Fruit fly (Drosophila melanogaster) whole organism, embryonic: Measurements from ENCODE around the gene CG34134.

Source experiments
- ATbp ChIP-seq: fragments of 200-800 bp; sonication (Bioruptor generic); optimal IDR thresholded peaks from 2 replicates; lab custom pipeline; 2017; ENCODE audit warnings: missing biosample characterization, mild to moderate bottlenecking, missing genetic modification characterization, missing genetic modification reagents
- Antp ChIP-seq: fragments of 200-800 bp; sonication (Bioruptor generic); optimal IDR thresholded peaks from 3 replicates; lab custom pipeline; 2016; ENCODE audit warnings: missing biosample characterization, missing genetic modification characterization
- CG11695 ChIP-seq: fragments of 200-800 bp; sonication (Bioruptor generic); IDR thresholded peaks from 3 replicates; pipeline ENCODE4 v1.3.6; 2022; ENCODE audit warnings: missing biosample characterization, missing genetic modification characterization
- CG12942 ChIP-seq: fragments of 200-800 bp; sonication (Bioruptor generic); optimal IDR thresholded peaks from 3 replicates; lab custom pipeline; 2016; ENCODE audit warnings: missing biosample characterization, missing genetic modification characterization
- CG15601 ChIP-seq: fragments of 200-800 bp; sonication (Bioruptor generic); optimal IDR thresholded peaks from 3 replicates; lab custom pipeline; 2019; ENCODE audit warnings: missing biosample characterization, mild to moderate bottlenecking, missing genetic modification characterization, moderate library complexity
- CG17385 ChIP-seq: fragments of 200-800 bp; sonication (Bioruptor generic); optimal IDR thresholded peaks from 3 replicates; lab custom pipeline; 2018; ENCODE audit warnings: missing biosample characterization, mild to moderate bottlenecking, missing genetic modification characterization
- CG17568 ChIP-seq: fragments of 200-800 bp; sonication (Bioruptor generic); optimal IDR thresholded peaks from 2 replicates; lab custom pipeline; 2018; ENCODE audit warnings: missing biosample characterization, mild to moderate bottlenecking, missing genetic modification characterization, moderate library complexity
- CG1832 ChIP-seq: fragments of 200-800 bp; sonication (Bioruptor generic); optimal IDR thresholded peaks from 2 replicates; lab custom pipeline; 2017; ENCODE audit warnings: missing biosample characterization, mild to moderate bottlenecking, missing genetic modification characterization, inconsistent platforms
- CG18619 ChIP-seq: fragments of 200-800 bp; sonication (Bioruptor generic); optimal IDR thresholded peaks from 3 replicates; lab custom pipeline; 2017; ENCODE audit warnings: missing biosample characterization, mild to moderate bottlenecking, missing genetic modification characterization
- CG30403 ChIP-seq: fragments of 200-800 bp; sonication (Bioruptor generic); optimal IDR thresholded peaks from 3 replicates; lab custom pipeline; 2016; ENCODE audit warnings: missing biosample characterization, missing genetic modification characterization
- CG3163 ChIP-seq: fragments of 200-800 bp; sonication (Bioruptor generic); optimal IDR thresholded peaks from 3 replicates; lab custom pipeline; 2016; ENCODE audit warnings: missing biosample characterization, missing genetic modification characterization
- CG32767 ChIP-seq: fragments of 200-800 bp; sonication (Bioruptor generic); IDR thresholded peaks from 2 replicates; pipeline ENCODE4 v1.3.6; 2022; ENCODE audit warnings: missing biosample characterization, missing genetic modification characterization
- CG3407 ChIP-seq: fragments of 200-800 bp; sonication (Bioruptor generic); optimal IDR thresholded peaks from 2 replicates; lab custom pipeline; 2018; ENCODE audit warnings: missing biosample characterization, mild to moderate bottlenecking, missing genetic modification characterization
- CG4707 ChIP-seq: fragments of 200-800 bp; sonication (Bioruptor generic); optimal IDR thresholded peaks from 2 replicates; lab custom pipeline; 2018; ENCODE audit warnings: missing biosample characterization, mild to moderate bottlenecking, missing genetic modification characterization, moderate library complexity
- CG6813 ChIP-seq: fragments of 200-800 bp; sonication (Bioruptor generic); optimal IDR thresholded peaks from 2 replicates; lab custom pipeline; 2017; ENCODE audit warnings: missing biosample characterization, missing genetic modification characterization, mild to moderate bottlenecking, moderate library complexity, missing genetic modification reagents
- CG7745 ChIP-seq: fragments of 200-800 bp; sonication (Bioruptor generic); optimal IDR thresholded peaks from 2 replicates; lab custom pipeline; 2018; ENCODE audit warnings: missing biosample characterization, mild to moderate bottlenecking, missing genetic modification characterization, moderate library complexity
- CG7839 ChIP-seq: fragments of 200-800 bp; sonication (Bioruptor generic); optimal IDR thresholded peaks from 3 replicates; lab custom pipeline; 2018; ENCODE audit warnings: missing biosample characterization, mild to moderate bottlenecking, missing genetic modification characterization, moderate library complexity
- CG9727 ChIP-seq: fragments of 200-800 bp; sonication (Bioruptor generic); optimal IDR thresholded peaks from 3 replicates; lab custom pipeline; 2017; ENCODE audit warnings: missing biosample characterization, mild to moderate bottlenecking, missing genetic modification characterization
- ERR ChIP-seq: fragments of 200-800 bp; sonication (Bioruptor generic); optimal IDR thresholded peaks from 2 replicates; lab custom pipeline; 2016; ENCODE audit warnings: missing biosample characterization, missing genetic modification characterization
- HHEX ChIP-seq: fragments of 200-800 bp; sonication (Bioruptor generic); optimal IDR thresholded peaks from 3 replicates; lab custom pipeline; 2017; ENCODE audit warnings: missing biosample characterization, mild to moderate bottlenecking, missing genetic modification characterization, missing genetic modification reagents
- HLH3B ChIP-seq: fragments of 200-800 bp; sonication (Bioruptor generic); IDR thresholded peaks from 2 replicates; pipeline ENCODE4 v1.3.6; 2022; ENCODE audit warnings: missing biosample characterization, missing genetic modification characterization
- Hr51 ChIP-seq, 2 experiments: fragments of 200-800 bp; sonication (Bioruptor generic); optimal IDR thresholded peaks; 2 replicates in 1 of 2; 3 replicates in 1 of 2; lab custom pipeline; 2016 to 2018; ENCODE audit warnings: missing biosample characterization in 2 of 2, missing genetic modification characterization in 2 of 2, mild to moderate bottlenecking in 1 of 2, moderate library complexity in 1 of 2
- Jarid2 ChIP-seq: fragments of 200-800 bp; sonication (Bioruptor generic); optimal IDR thresholded peaks from 3 replicates; lab custom pipeline; 2017; ENCODE audit warnings: mild to moderate bottlenecking, missing biosample characterization, missing genetic modification reagents, missing genetic modification characterization
- Kr ChIP-seq: fragments of 200-800 bp; sonication (Bioruptor generic); optimal IDR thresholded peaks from 2 replicates; lab custom pipeline; 2017; ENCODE audit warnings: missing biosample characterization, mild to moderate bottlenecking, missing genetic modification characterization
- Max ChIP-seq: fragments of 200-800 bp; sonication (Bioruptor generic); optimal IDR thresholded peaks from 2 replicates; lab custom pipeline; 2016; ENCODE audit warnings: missing biosample characterization, mild to moderate bottlenecking, missing genetic modification characterization
- Meics ChIP-seq: fragments of 200-800 bp; sonication (Bioruptor generic); optimal IDR thresholded peaks from 2 replicates; lab custom pipeline; 2017; ENCODE audit warnings: missing biosample characterization, mild to moderate bottlenecking, missing genetic modification characterization
- Oaz ChIP-seq: fragments of 200-800 bp; sonication (Bioruptor generic); IDR thresholded peaks from 2 replicates; pipeline ENCODE4 v1.3.6; 2022; ENCODE audit warnings: missing biosample characterization, missing genetic modification characterization
- Rfx ChIP-seq: fragments of 200-800 bp; sonication (Bioruptor generic); IDR thresholded peaks from 2 replicates; pipeline ENCODE4 v1.3.6; 2022; ENCODE audit warnings: missing biosample characterization, missing genetic modification characterization
- Six4 ChIP-seq: fragments of 200-800 bp; sonication (Bioruptor generic); optimal IDR thresholded peaks from 2 replicates; lab custom pipeline; 2016; ENCODE audit warnings: missing biosample characterization, missing genetic modification characterization
- Trl ChIP-seq, 3 experiments: fragments of >200 bp in 2 of 3; fragments of 200-800 bp in 1 of 3; sonication (Bioruptor generic) in 1 of 3; optimal IDR thresholded peaks; 2 replicates in 1 of 3; 3 replicates in 2 of 3; lab custom pipeline; 2016 to 2017; ENCODE audit warnings: missing biosample characterization in 1 of 3, missing genetic modification characterization in 1 of 3
- Usf ChIP-seq: fragments of 200-800 bp; sonication (Bioruptor generic); optimal IDR thresholded peaks from 2 replicates; lab custom pipeline; 2017; ENCODE audit warnings: missing genotype, missing biosample characterization, missing genetic modification characterization
- ac ChIP-seq: fragments of 200-800 bp; sonication (Bioruptor generic); optimal IDR thresholded peaks from 3 replicates; lab custom pipeline; 2017; ENCODE audit warnings: missing biosample characterization, mild to moderate bottlenecking, missing genetic modification characterization
- bsh ChIP-seq, 2 experiments: fragments of 200-800 bp; sonication (Bioruptor generic); optimal IDR thresholded peaks; 2 replicates each; lab custom pipeline; 2017 to 2018; ENCODE audit warnings: mild to moderate bottlenecking in 2 of 2, missing biosample characterization in 2 of 2, missing genetic modification characterization in 2 of 2, moderate library complexity in 1 of 2
- chif ChIP-seq, 2 experiments: fragments of 200-800 bp; sonication (Bioruptor generic); optimal IDR thresholded peaks; 3 replicates each; lab custom pipeline; 2016; ENCODE audit warnings: missing biosample characterization in 2 of 2, missing genetic modification characterization in 2 of 2
- da ChIP-seq: fragments of 200-800 bp; sonication (Bioruptor generic); optimal IDR thresholded peaks from 2 replicates; lab custom pipeline; 2016; ENCODE audit warnings: missing biosample characterization, missing genetic modification characterization
- dimm ChIP-seq: fragments of 200-800 bp; sonication (Bioruptor generic); IDR thresholded peaks from 2 replicates; pipeline ENCODE4 v1.3.6; 2022; ENCODE audit warnings: missing biosample characterization, missing genetic modification characterization
- dysf ChIP-seq: fragments of 200-800 bp; sonication (Bioruptor generic); IDR thresholded peaks from 3 replicates; pipeline ENCODE4 v1.3.6; 2022; ENCODE audit warnings: missing biosample characterization, missing genetic modification characterization
- gce ChIP-seq: fragments of 200-800 bp; sonication (Bioruptor generic); IDR thresholded peaks from 3 replicates; pipeline ENCODE4 v1.3.6; 2022; ENCODE audit warnings: missing biosample characterization, missing genetic modification characterization
- gsb ChIP-seq: fragments of 200-800 bp; sonication (Bioruptor generic); IDR thresholded peaks from 2 replicates; pipeline ENCODE4 v1.3.6; 2022; ENCODE audit warnings: missing biosample characterization, missing genetic modification characterization
- lmd ChIP-seq: fragments of 200-800 bp; sonication (Bioruptor generic); IDR thresholded peaks from 2 replicates; pipeline ENCODE4 v1.3.6; 2022; ENCODE audit warnings: missing biosample characterization, missing genetic modification characterization
- org-1 ChIP-seq: fragments of 200-800 bp; sonication (Bioruptor generic); optimal IDR thresholded peaks from 2 replicates; lab custom pipeline; 2017; ENCODE audit warnings: missing biosample characterization, missing genetic modification characterization
- prd ChIP-seq, 3 experiments: fragments of >200 bp in 2 of 3; fragments of 200-800 bp in 1 of 3; sonication (Bioruptor generic) in 1 of 3; optimal IDR thresholded peaks in 2 of 3; IDR thresholded peaks in 1 of 3; 2 replicates in 2 of 3; 3 replicates in 1 of 3; pipeline versions ENCODE4 v1.3.6 to Lab custom; 2017 to 2022; ENCODE audit warnings: missing biosample characterization in 1 of 3, missing genetic modification characterization in 1 of 3
- sd ChIP-seq: fragments of 200-800 bp; sonication (Bioruptor generic); optimal IDR thresholded peaks from 3 replicates; lab custom pipeline; 2018; ENCODE audit warnings: missing biosample characterization, mild to moderate bottlenecking, missing genetic modification characterization, moderate library complexity
- sens ChIP-seq: fragments of 200-800 bp; sonication (Bioruptor generic); peaks from one replicate; lab custom pipeline; 2016; ENCODE audit warnings: missing biosample characterization, missing genetic modification characterization
- sna ChIP-seq: fragments of 200-800 bp; sonication (Bioruptor generic); IDR thresholded peaks from 2 replicates; pipeline ENCODE4 v1.3.6; 2022; ENCODE audit warnings: missing biosample characterization, missing genetic modification characterization; ENCODE audit not compliant: partially characterized antibody
- sr ChIP-seq: fragments of 200-800 bp; sonication (Bioruptor generic); IDR thresholded peaks from 3 replicates; pipeline ENCODE4 v1.3.6; 2022; ENCODE audit warnings: missing biosample characterization, missing genetic modification characterization
- tll ChIP-seq, 2 experiments: fragments of 200-800 bp in 1 of 2; fragments of >200 bp in 1 of 2; sonication (Bioruptor generic) in 1 of 2; optimal IDR thresholded peaks; 2 replicates each; lab custom pipeline; 2017 to 2019; ENCODE audit warnings: missing biosample characterization in 2 of 2, missing genetic modification characterization in 2 of 2, mild to moderate bottlenecking in 1 of 2, moderate library complexity in 1 of 2
- zen2 ChIP-seq: fragments of 200-800 bp; sonication (Bioruptor generic); IDR thresholded peaks from 3 replicates; pipeline ENCODE4 v1.3.6; 2022; ENCODE audit warnings: missing biosample characterization, missing genetic modification characterization; ENCODE audit not compliant: partially characterized antibody

CG34134 gene

dm6 chr2L:8165800-8166576 is 24.6 kb downstream of the CG34134 start (continued):
- TF ChIP-seq CG6813 (GFP tag; lab: Kevin White, UChicago) (peak; percentile 57), Usf (GFP tag; lab: Kevin White, UChicago) (no peak), chif (GFP tag; optimal IDR thresholded peaks at IDR 0.05; lab: Kevin White, UChicago) (no peak), da (GFP tag; lab: Kevin White, UChicago) (no peak), Six4 (GFP tag; lab: Kevin White, UChicago) (no peak), sd (tag; lab: Kevin White, UChicago) (peak; percentile 92), CG9727 (GFP tag; lab: Kevin White, UChicago) (peak; percentile 39), CG17385 (GFP tag; lab: Kevin White, UChicago) (no peak), gsb (GFP tag; lab: Robert Waterston, UW) (no peak), Oaz (GFP tag; lab: Robert Waterston, UW) (no peak), CG18619 (no peak), sens (GFP tag; lab: Kevin White, UChicago) (peak; percentile 77), CG3163 (no peak), Jarid2 (no peak), sna (no peak), prd (optimal IDR thresholded peaks at IDR 0.05; lab: Kevin White, UChicago) (no peak), prd (GFP tag; IDR thresholded peaks at IDR 0.05; lab: Robert Waterston, UW) (no peak), CG15601 (tag; lab: Kevin White, UChicago) (peak; percentile 48), CG17568 (peak; percentile 14), Hr51 (GFP tag; optimal IDR thresholded peaks at IDR 0.05; lab: Kevin White, UChicago) (no peak), zen2 (GFP tag; lab: Robert Waterston, UW) (no peak), CG30403 (GFP tag; lab: Kevin White, UChicago) (no peak), CG11695 (GFP tag; lab: Robert Waterston, UW) (no peak), HHEX (GFP tag; lab: Kevin White, UChicago) (peak; percentile 1), bsh (GFP tag; optimal IDR thresholded peaks at IDR 0.05; lab: Kevin White, UChicago) (peak in 1 of 2 experiments; percentile 27), CG1832 (no peak), ERR (GFP tag; lab: Kevin White, UChicago) (no peak), dimm (GFP tag; lab: Robert Waterston, UW) (no peak), Max (GFP tag; lab: Kevin White, UChicago) (no peak), Antp (GFP tag; lab: Kevin White, UChicago) (no peak), lmd (GFP tag; lab: Robert Waterston, UW) (no peak), CG12942 (GFP tag; lab: Kevin White, UChicago) (no peak), Rfx (no peak), CG7745 (tag; lab: Kevin White, UChicago) (peak; percentile 68), CG3407 (no peak), Kr (GFP tag; lab: Kevin White, UChicago) (peak; percentile 47), Meics (GFP tag; lab: Kevin White, UChicago) (no peak), Trl (optimal IDR thresholded peaks at IDR 0.05; lab: Kevin White, UChicago) (no peak), Trl (GFP tag; optimal IDR thresholded peaks at IDR 0.05; lab: Kevin White, UChicago) (no peak), CG32767 (GFP tag; lab: Robert Waterston, UW) (no peak), tll (GFP tag; optimal IDR thresholded peaks at IDR 0.05; lab: Kevin White, UChicago) (peak in 1 of 2 experiments; percentile 99), CG4707 (GFP tag; lab: Kevin White, UChicago) (no peak), gce (GFP tag; lab: Robert Waterston, UW) (no peak), ac (peak; percentile 86), dysf (no peak), HLH3B (no peak), org-1 (GFP tag; lab: Kevin White, UChicago) (peak; percentile 13), sr (GFP tag; lab: Robert Waterston, UW) (no peak), CG7839 (tag; lab: Kevin White, UChicago) (no peak), ATbp (GFP tag; lab: Kevin White, UChicago) (no peak)
